Worm (Caenorhabditis elegans) whole organism, young adult: Measurements from ENCODE around the gene T07D4.2.

ENCODE experiments used
- B0019.2 ChIP-seq: fragments of 200-800 bp; sonication (Bioruptor generic); conservative IDR thresholded peaks from 2 replicates; pipeline ENCODE4 v1.3.6; 2022; ENCODE audit warnings: missing genetic modification reagents, missing genetic modification characterization, missing compliant biosample characterization
- D2030.7 ChIP-seq: fragments of 200-800 bp; sonication (Bioruptor generic); IDR thresholded peaks from 2 replicates; pipeline ENCODE4 v1.3.6; 2022; ENCODE audit warnings: missing genetic modification reagents, missing genetic modification characterization, missing compliant biosample characterization
- F23B12.7 ChIP-seq: sonication (generic microtip); optimal IDR thresholded peaks from 2 replicates; lab custom pipeline; 2017; ENCODE audit warnings: missing genetic modification characterization, mild to moderate bottlenecking, missing compliant biosample characterization, antibody characterized with exemption, moderate library complexity; ENCODE audit not compliant: insufficient read depth
- F33H1.4 ChIP-seq: fragments of 200-800 bp; sonication (Bioruptor generic); IDR thresholded peaks from 2 replicates; pipeline ENCODE4 v1.3.6; 2022; ENCODE audit warnings: missing genetic modification reagents, missing genetic modification characterization, missing compliant biosample characterization
- F57A8.1 ChIP-seq: fragments of 200-800 bp; sonication (Bioruptor generic); optimal IDR thresholded peaks from 2 replicates; lab custom pipeline; 2018; ENCODE audit warnings: mild to moderate bottlenecking, missing genetic modification characterization, moderate library complexity, missing compliant biosample characterization
- T07F8.4 ChIP-seq: sonication (generic microtip); optimal IDR thresholded peaks from 2 replicates; lab custom pipeline; 2016; ENCODE audit warnings: mild to moderate bottlenecking, missing genetic modification characterization, moderate library complexity, missing compliant biosample characterization
- Y53G8AR.9 ChIP-seq: fragments of 200-800 bp; sonication (Bioruptor generic); conservative IDR thresholded peaks from 2 replicates; pipeline ENCODE4 v1.3.6; 2022; ENCODE audit warnings: missing genetic modification reagents, missing genetic modification characterization, missing compliant biosample characterization
- aptf-3 ChIP-seq: fragments of 200-800 bp; sonication (Bioruptor generic); IDR thresholded peaks from 2 replicates; pipeline ENCODE4 v1.3.6; 2022; ENCODE audit warnings: missing genetic modification characterization, missing compliant biosample characterization
- athp-1 ChIP-seq: sonication (generic microtip); optimal IDR thresholded peaks from 2 replicates; lab custom pipeline; 2017; ENCODE audit warnings: mild to moderate bottlenecking, missing genetic modification characterization, missing compliant biosample characterization
- attf-6 ChIP-seq: fragments of 200-800 bp; sonication (Bioruptor generic); IDR thresholded peaks from 2 replicates; pipeline ENCODE4 v1.3.6; 2022; ENCODE audit warnings: missing genetic modification reagents, missing genetic modification characterization, missing compliant biosample characterization
- ceh-79 ChIP-seq: sonication (generic microtip); optimal IDR thresholded peaks from 2 replicates; lab custom pipeline; 2017; ENCODE audit warnings: mild to moderate bottlenecking, missing genetic modification characterization, missing compliant biosample characterization
- dpff-1 ChIP-seq: sonication (generic microtip); optimal IDR thresholded peaks from 2 replicates; lab custom pipeline; 2017; ENCODE audit warnings: mild to moderate bottlenecking, missing genetic modification characterization, missing compliant biosample characterization
- dpl-1 ChIP-seq: fragments of 150-350 bp; optimal IDR thresholded peaks from 2 replicates; lab custom pipeline; 2014; ENCODE audit warnings: missing biosample characterization, missing genetic modification reagents, missing genetic modification characterization
- efl-1 ChIP-seq: fragments of 150-350 bp; optimal IDR thresholded peaks from 2 replicates; lab custom pipeline; 2014; ENCODE audit warnings: missing biosample characterization, missing genetic modification reagents, missing genetic modification characterization
- egl-18 ChIP-seq: fragments of 200-800 bp; sonication (Bioruptor generic); IDR thresholded peaks from 2 replicates; pipeline ENCODE4 v1.3.6; 2022; ENCODE audit warnings: missing genetic modification reagents, missing genetic modification characterization, missing compliant biosample characterization
- fkh-3 ChIP-seq: sonication (generic microtip); optimal IDR thresholded peaks from 2 replicates; lab custom pipeline; 2016; ENCODE audit warnings: mild to moderate bottlenecking, missing genetic modification characterization, missing compliant biosample characterization
- gei-17 ChIP-seq: fragments of 200-800 bp; sonication (Bioruptor generic); optimal IDR thresholded peaks from 2 replicates; lab custom pipeline; 2018; ENCODE audit warnings: mild to moderate bottlenecking, missing genetic modification characterization, missing compliant biosample characterization
- hlh-12 ChIP-seq: sonication (generic microtip); optimal IDR thresholded peaks from 2 replicates; lab custom pipeline; 2016; ENCODE audit warnings: missing genetic modification characterization, missing compliant biosample characterization
- hmg-20 ChIP-seq: fragments of 200-800 bp; sonication (Bioruptor generic); IDR thresholded peaks from 2 replicates; pipeline ENCODE4 v1.3.6; 2022; ENCODE audit warnings: missing genetic modification reagents, missing genetic modification characterization, missing compliant biosample characterization
- lag-1 ChIP-seq: fragments of 200-800 bp; sonication (Bioruptor generic); IDR thresholded peaks from 2 replicates; pipeline ENCODE4 v1.3.6; 2022; ENCODE audit warnings: missing genetic modification reagents, missing genetic modification characterization, missing compliant biosample characterization
- let-526 ChIP-seq: fragments of 200-800 bp; sonication (Bioruptor generic); IDR thresholded peaks from 2 replicates; pipeline ENCODE4 v1.3.6; 2022; ENCODE audit warnings: missing genetic modification reagents, missing genetic modification characterization, missing compliant biosample characterization
- lin-54 ChIP-seq: fragments of 200-800 bp; sonication (Bioruptor generic); optimal IDR thresholded peaks from 2 replicates; lab custom pipeline; 2018; ENCODE audit warnings: mild to moderate bottlenecking, missing genetic modification characterization, missing compliant biosample characterization
- lir-1 ChIP-seq: fragments of 200-800 bp; sonication (Bioruptor generic); conservative IDR thresholded peaks from 2 replicates; pipeline ENCODE4 v1.3.6; 2022; ENCODE audit warnings: missing genetic modification reagents, missing genetic modification characterization, missing compliant biosample characterization
- lsl-1 ChIP-seq: fragments of 200-800 bp; sonication (Bioruptor generic); optimal IDR thresholded peaks from 2 replicates; lab custom pipeline; 2018; ENCODE audit warnings: mild to moderate bottlenecking, missing genetic modification characterization, moderate library complexity, missing compliant biosample characterization
- madf-3 ChIP-seq: fragments of 200-800 bp; sonication (Bioruptor generic); IDR thresholded peaks from 2 replicates; pipeline ENCODE4 v1.3.6; 2022; ENCODE audit warnings: missing genetic modification reagents, missing genetic modification characterization, missing compliant biosample characterization
- madf-6 ChIP-seq: fragments of 200-800 bp; sonication (Bioruptor generic); IDR thresholded peaks from 2 replicates; pipeline ENCODE4 v1.3.6; 2022; ENCODE audit warnings: missing genetic modification reagents, missing genetic modification characterization, missing compliant biosample characterization
- nfya-1 ChIP-seq: sonication (generic microtip); optimal IDR thresholded peaks from 2 replicates; lab custom pipeline; 2017; ENCODE audit warnings: antibody characterized with exemption, missing compliant biosample characterization, missing genetic modification characterization, borderline replicate concordance; ENCODE audit not compliant: insufficient read depth
- nfyb-1 ChIP-seq: fragments of 200-800 bp; sonication (Bioruptor generic); IDR thresholded peaks from 2 replicates; pipeline ENCODE4 v1.3.6; 2022; ENCODE audit warnings: missing genetic modification reagents, missing genetic modification characterization, missing compliant biosample characterization
- nhr-120 ChIP-seq: fragments of 200-800 bp; sonication (Bioruptor generic); IDR thresholded peaks from 2 replicates; pipeline ENCODE4 v1.3.6; 2022; ENCODE audit warnings: missing genetic modification characterization, missing compliant biosample characterization
- nhr-80 ChIP-seq: sonication (generic microtip); optimal IDR thresholded peaks from 2 replicates; lab custom pipeline; 2016; ENCODE audit warnings: missing genetic modification characterization, missing compliant biosample characterization
- nhr-90 ChIP-seq: sonication (generic microtip); optimal IDR thresholded peaks from 2 replicates; lab custom pipeline; 2016; ENCODE audit warnings: missing genotype, mild to moderate bottlenecking, missing genetic modification characterization, missing compliant biosample characterization
- unc-130 ChIP-seq: sonication (generic microtip); optimal IDR thresholded peaks from 2 replicates; lab custom pipeline; 2016; ENCODE audit warnings: missing genetic modification reagents, missing genetic modification characterization, missing compliant biosample characterization
- xnd-1 ChIP-seq: sonication (generic microtip); optimal IDR thresholded peaks from 2 replicates; lab custom pipeline; 2016; ENCODE audit warnings: missing genotype, missing genetic modification reagents, missing genetic modification characterization, missing compliant biosample characterization
- zfh-2 ChIP-seq: fragments of 200-800 bp; sonication (Bioruptor generic); conservative IDR thresholded peaks from 2 replicates; pipeline ENCODE4 v1.3.6; 2022; ENCODE audit warnings: missing genetic modification reagents, missing genetic modification characterization, missing compliant biosample characterization
- zim-3 ChIP-seq: sonication (generic microtip); optimal IDR thresholded peaks from 2 replicates; lab custom pipeline; 2017; ENCODE audit warnings: mild to moderate bottlenecking, missing genetic modification characterization, moderate library complexity, missing compliant biosample characterization
- ztf-3 ChIP-seq: fragments of 200-800 bp; sonication (Bioruptor generic); optimal IDR thresholded peaks from 2 replicates; lab custom pipeline; 2018; ENCODE audit warnings: mild to moderate bottlenecking, missing genetic modification characterization, missing compliant biosample characterization
- ztf-6 ChIP-seq: fragments of 200-800 bp; sonication (Bioruptor generic); IDR thresholded peaks from 2 replicates; pipeline ENCODE4 v1.3.6; 2022; ENCODE audit warnings: missing genetic modification reagents, missing genetic modification characterization, missing compliant biosample characterization

The T07D4.2 gene

DNA sequence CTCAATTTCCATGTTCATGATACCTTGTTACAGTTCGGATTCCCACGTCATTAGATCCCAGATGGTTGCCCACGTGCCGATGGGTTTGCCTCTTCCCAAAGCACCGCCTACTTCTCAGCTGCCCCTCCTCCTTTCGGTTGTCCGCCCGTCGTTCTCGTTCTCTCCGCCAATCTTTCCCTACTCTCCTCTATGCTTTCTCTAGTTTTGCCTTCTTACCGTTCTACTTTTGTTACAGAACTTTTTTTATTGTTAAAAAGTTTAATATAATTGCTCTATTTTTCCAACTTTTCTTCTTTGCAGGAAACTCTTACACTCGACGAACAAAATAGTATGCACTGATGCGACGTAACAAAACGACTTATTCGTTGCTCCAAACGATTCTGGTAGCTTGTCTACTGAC is 22.8 kb upstream of the T07D4.2 start, which contains the start of gene lat-1:
lat-1 (plus strand) TSS at position 301 of the 400 bp plus-strand sequence.
- TF ChIP-seq nhr-90, result no peak
- TF ChIP-seq lir-1 (GFP tag; lab: Robert Waterston, UW), result no peak
- no peak for TF ChIP-seq zim-3 (tag; lab: Kevin White, UChicago)
- TF ChIP-seq nhr-120 (GFP tag; lab: Robert Waterston, UW), result no peak
- no peak for TF ChIP-seq dpff-1
- TF ChIP-seq zfh-2 (GFP tag; lab: Robert Waterston, UW), result 0 out of 2 replicates have a peak, but pooled peaks have one; percentile 37

DNA sequence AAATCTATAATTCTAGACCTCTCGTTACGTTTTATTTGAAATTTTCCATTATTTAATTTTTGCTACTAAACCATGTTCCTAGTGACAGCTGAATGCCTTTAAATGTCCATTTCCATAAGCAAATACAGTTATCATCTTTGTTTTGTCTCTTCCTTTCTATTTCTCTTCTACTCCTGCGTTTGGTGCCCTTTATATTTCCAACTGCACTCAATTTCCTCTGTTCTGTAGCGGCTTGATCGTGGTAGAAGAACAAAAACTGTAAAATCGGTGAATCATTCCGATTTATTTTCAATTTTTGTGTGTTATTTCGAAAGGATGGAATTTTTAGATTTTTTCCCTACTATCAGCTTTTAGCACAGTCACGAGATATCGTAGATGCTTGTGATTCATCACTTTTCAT is 22.2 kb upstream of the T07D4.2 start:
- TF ChIP-seq ztf-3 (no peak), nhr-80 (tag; lab: Kevin White, UChicago) (peak; percentile 55)
- TF ChIP-seq, all 124 proteins: peak for 1

DNA sequence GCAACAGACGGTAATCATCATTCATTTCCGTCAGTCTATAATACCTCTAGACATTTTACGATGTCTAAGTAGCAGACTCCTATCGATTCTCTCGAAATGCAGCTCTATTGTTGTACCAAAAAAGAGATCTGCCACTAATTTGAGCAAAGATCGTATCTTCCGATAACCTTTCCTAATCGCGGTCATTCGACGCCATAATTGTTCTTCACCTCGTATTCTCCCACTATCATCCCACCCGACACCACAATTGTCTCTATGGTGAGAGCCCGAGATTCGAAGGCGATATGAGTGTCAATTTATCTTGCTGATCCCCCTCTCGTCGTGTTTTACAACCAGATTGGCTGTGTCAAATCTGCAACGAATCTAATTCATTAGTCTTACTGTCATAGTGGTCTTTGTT is 21.7 kb upstream of the T07D4.2 start:
- TF ChIP-seq ztf-6 (no peak), madf-3 (no peak), ceh-79 (tag; lab: Kevin White, UChicago) (no peak), F23B12.7 (tag; lab: Kevin White, UChicago) (no peak), B0019.2 (GFP tag; lab: Robert Waterston, UW) (no peak), lin-54 (GFP tag; lab: Kevin White, UChicago) (no peak), nfya-1 (no peak), nfyb-1 (no peak), attf-6 (GFP tag; lab: Robert Waterston, UW) (no peak), fkh-3 (tag; lab: Kevin White, UChicago) (no peak), unc-130 (GFP tag; lab: Kevin White, UChicago) (no peak), let-526 (GFP tag; lab: Robert Waterston, UW) (no peak)

DNA sequence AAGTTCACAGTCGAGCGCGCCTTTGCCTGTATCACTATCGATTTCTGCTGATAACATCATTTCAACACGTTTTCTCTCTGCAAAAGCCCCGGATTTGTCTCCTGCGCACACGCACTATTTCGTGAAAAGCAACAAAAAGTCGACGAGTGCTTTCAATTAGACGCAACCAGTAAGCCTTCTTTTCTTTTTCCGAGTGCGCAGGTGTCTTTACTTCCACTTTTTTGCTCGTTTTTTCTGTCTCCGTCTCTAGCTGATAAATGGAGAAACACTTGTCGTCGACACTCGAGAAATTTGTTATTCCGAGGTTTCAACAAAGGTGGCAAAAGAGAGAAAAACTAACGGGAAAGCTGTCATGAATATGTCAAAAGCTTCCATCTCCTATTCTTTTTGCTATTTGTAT is 17.9 kb upstream of the T07D4.2 start:
- no peak for TF ChIP-seq athp-1 (tag; lab: Kevin White, UChicago)
- no peak for TF ChIP-seq hlh-12 (tag; lab: Kevin White, UChicago)
- TF ChIP-seq hmg-20 (GFP tag; lab: Robert Waterston, UW), result no peak

DNA sequence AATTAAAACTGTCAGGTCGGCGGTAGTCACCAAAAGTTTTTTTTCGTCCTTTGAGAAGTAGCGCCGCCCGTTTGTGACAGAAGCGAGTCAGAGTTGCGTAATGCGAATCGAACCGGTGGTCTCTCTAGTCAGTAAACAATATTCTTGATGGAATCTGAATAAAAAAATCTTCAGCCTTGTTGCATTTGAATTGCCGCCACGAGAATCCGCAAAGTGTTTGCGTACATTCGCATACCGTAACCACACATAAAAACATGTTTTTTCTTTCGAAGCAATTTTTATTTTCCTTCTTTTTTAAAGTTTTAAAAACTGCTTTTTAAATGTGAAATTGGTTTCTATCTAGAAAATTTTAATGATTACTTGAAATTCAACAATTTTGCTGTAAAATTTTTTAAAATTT is 17.3 kb upstream of the T07D4.2 start:
- TF ChIP-seq Y53G8AR.9 (GFP tag; lab: Robert Waterston, UW) (no peak), F33H1.4 (GFP tag; lab: Robert Waterston, UW) (peak; percentile 41; the same call in 1 of the 2 replicates), F23B12.7 (tag; lab: Kevin White, UChicago) (no peak), ztf-6 (no peak), lag-1 (GFP tag; lab: Robert Waterston, UW) (no peak), nfya-1 (no peak), lsl-1 (peak; percentile 76), dpl-1 (GFP tag; lab: Kevin White, UChicago) (peak; percentile 35), T07F8.4 (tag; lab: Kevin White, UChicago) (no peak), efl-1 (GFP tag; lab: Kevin White, UChicago) (peak; percentile 67), D2030.7 (GFP tag; lab: Robert Waterston, UW) (0 out of 2 replicates have a peak, but pooled peaks have one; percentile 29), xnd-1 (tag; lab: Kevin White, UChicago) (peak; percentile 10), F57A8.1 (no peak), aptf-3 (GFP tag; lab: Robert Waterston, UW) (no peak), gei-17 (GFP tag; lab: Kevin White, UChicago) (no peak), madf-6 (no peak), egl-18 (no peak), lin-54 (GFP tag; lab: Kevin White, UChicago) (peak; percentile 77)
- TF ChIP-seq, all 124 proteins: peak for 7
